Fruit fly (Drosophila melanogaster) whole organism, embryonic: ENCODE data around the gene CG9316.
A peak's percentile ranks its signal among the peaks of the same experiment; 100 is the strongest.

ENCODE experiments used
- Abd-B ChIP-seq: fragments of 200-800 bp; sonication (Bioruptor generic); optimal IDR thresholded peaks from 2 replicates; lab custom pipeline; 2018; ENCODE audit warnings: missing biosample characterization, mild to moderate bottlenecking, missing genetic modification characterization, moderate library complexity
- BtbVII ChIP-seq: fragments of 200-800 bp; sonication (Bioruptor generic); optimal IDR thresholded peaks from 3 replicates; lab custom pipeline; 2017; ENCODE audit warnings: missing biosample characterization, mild to moderate bottlenecking, missing genetic modification characterization
- C15 ChIP-seq: fragments of 200-800 bp; sonication (Bioruptor generic); IDR thresholded peaks from 3 replicates; pipeline ENCODE4 v1.3.6; 2022; ENCODE audit warnings: missing biosample characterization, missing genetic modification characterization
- CG10209 ChIP-seq: fragments of 200-800 bp; sonication (Bioruptor generic); optimal IDR thresholded peaks from 3 replicates; lab custom pipeline; 2017; ENCODE audit warnings: missing biosample characterization, mild to moderate bottlenecking, missing genetic modification characterization, missing genetic modification reagents
- CG10267 ChIP-seq: fragments of 200-800 bp; sonication (Bioruptor generic); optimal IDR thresholded peaks from 2 replicates; lab custom pipeline; 2018; ENCODE audit warnings: missing biosample characterization, mild to moderate bottlenecking, missing genetic modification characterization, moderate library complexity
- CG11696 ChIP-seq: fragments of 200-800 bp; sonication (Bioruptor generic); IDR thresholded peaks from 2 replicates; pipeline ENCODE4 v1.3.6; 2022; ENCODE audit warnings: missing biosample characterization, missing genetic modification characterization
- CG11723 ChIP-seq: fragments of 200-800 bp; sonication (Bioruptor generic); optimal IDR thresholded peaks from 2 replicates; lab custom pipeline; 2017; ENCODE audit warnings: missing biosample characterization, mild to moderate bottlenecking, missing genetic modification characterization
- CG13424 ChIP-seq: fragments of 200-800 bp; sonication (Bioruptor generic); optimal IDR thresholded peaks from 2 replicates; lab custom pipeline; 2019; ENCODE audit warnings: missing biosample characterization, mild to moderate bottlenecking, missing genetic modification characterization, moderate library complexity
- CG15269 ChIP-seq: fragments of 200-800 bp; sonication (Bioruptor generic); optimal IDR thresholded peaks from 2 replicates; lab custom pipeline; 2018; ENCODE audit warnings: missing biosample characterization, mild to moderate bottlenecking, missing genetic modification characterization, moderate library complexity
- CG17612 ChIP-seq: fragments of 200-800 bp; sonication (Bioruptor generic); IDR thresholded peaks from 2 replicates; pipeline ENCODE4 v1.3.6; 2022; ENCODE audit warnings: missing biosample characterization, missing genetic modification characterization
- CG30403 ChIP-seq: fragments of 200-800 bp; sonication (Bioruptor generic); optimal IDR thresholded peaks from 3 replicates; lab custom pipeline; 2016; ENCODE audit warnings: missing biosample characterization, missing genetic modification characterization
- CG30431 ChIP-seq: fragments of 200-800 bp; sonication (Bioruptor generic); optimal IDR thresholded peaks from 2 replicates; lab custom pipeline; 2017; ENCODE audit warnings: missing biosample characterization, missing genetic modification characterization
- CG33557 ChIP-seq: fragments of 200-800 bp; sonication (Bioruptor generic); optimal IDR thresholded peaks from 2 replicates; lab custom pipeline; 2019; ENCODE audit warnings: missing biosample characterization, mild to moderate bottlenecking, missing genetic modification characterization, moderate library complexity
- CG4282 ChIP-seq: fragments of 200-800 bp; sonication (Bioruptor generic); optimal IDR thresholded peaks from 2 replicates; lab custom pipeline; 2016; ENCODE audit warnings: missing biosample characterization, missing genetic modification characterization
- CG4404 ChIP-seq: fragments of 200-800 bp; sonication (Bioruptor generic); IDR thresholded peaks from 2 replicates; pipeline ENCODE4 v1.3.6; 2022; ENCODE audit warnings: missing biosample characterization, missing genetic modification characterization
- CG6272 ChIP-seq: fragments of 200-800 bp; sonication (Bioruptor generic); IDR thresholded peaks from 2 replicates; pipeline ENCODE4 v1.3.6; 2022; ENCODE audit warnings: missing biosample characterization, missing genetic modification characterization
- CG7271 ChIP-seq: fragments of 200-800 bp; sonication (Bioruptor generic); optimal IDR thresholded peaks from 2 replicates; lab custom pipeline; 2018; ENCODE audit warnings: missing biosample characterization, mild to moderate bottlenecking, missing genetic modification characterization, moderate library complexity
- CG7786 ChIP-seq: fragments of 200-800 bp; sonication (Bioruptor generic); optimal IDR thresholded peaks from 2 replicates; lab custom pipeline; 2016; ENCODE audit warnings: missing biosample characterization, missing genetic modification characterization
- CG8944 ChIP-seq: fragments of 200-800 bp; sonication (Bioruptor generic); optimal IDR thresholded peaks from 3 replicates; lab custom pipeline; 2016; ENCODE audit warnings: missing biosample characterization, missing genetic modification characterization
- CG9609 ChIP-seq: fragments of 200-800 bp; sonication (Bioruptor generic); optimal IDR thresholded peaks from 3 replicates; lab custom pipeline; 2016; ENCODE audit warnings: missing biosample characterization, missing genetic modification characterization
- CG9727 ChIP-seq: fragments of 200-800 bp; sonication (Bioruptor generic); optimal IDR thresholded peaks from 3 replicates; lab custom pipeline; 2017; ENCODE audit warnings: missing biosample characterization, mild to moderate bottlenecking, missing genetic modification characterization
- CG9876 ChIP-seq: fragments of 200-800 bp; sonication (Bioruptor generic); optimal IDR thresholded peaks from 2 replicates; lab custom pipeline; 2016; ENCODE audit warnings: missing biosample characterization, missing genetic modification characterization
- E2f1 ChIP-seq: fragments of 200-800 bp; sonication (Bioruptor generic); IDR thresholded peaks from 2 replicates; pipeline ENCODE4 v1.3.6; 2022; ENCODE audit warnings: missing biosample characterization, missing genetic modification characterization
- Ets97D ChIP-seq: fragments of 200-800 bp; sonication (Bioruptor generic); optimal IDR thresholded peaks from 3 replicates; lab custom pipeline; 2016; ENCODE audit warnings: missing biosample characterization, missing genetic modification characterization
- Hand ChIP-seq: fragments of 200-800 bp; sonication (Bioruptor generic); optimal IDR thresholded peaks from 2 replicates; lab custom pipeline; 2017; ENCODE audit warnings: mild to moderate bottlenecking, missing biosample characterization, missing genetic modification reagents, missing genetic modification characterization
- Hr3 ChIP-seq: fragments of 200-800 bp; sonication (Bioruptor generic); optimal IDR thresholded peaks from 3 replicates; lab custom pipeline; 2016; ENCODE audit warnings: missing biosample characterization, missing genetic modification characterization
- Hsf ChIP-seq: fragments of 200-800 bp; sonication (Bioruptor generic); optimal IDR thresholded peaks from 3 replicates; lab custom pipeline; 2016; ENCODE audit warnings: missing biosample characterization, missing genetic modification characterization
- MTF-1 ChIP-seq: fragments of 200-800 bp; sonication (Bioruptor generic); optimal IDR thresholded peaks from 2 replicates; lab custom pipeline; 2018; ENCODE audit warnings: missing biosample characterization, mild to moderate bottlenecking, missing genetic modification characterization, borderline replicate concordance
- Meics ChIP-seq: fragments of 200-800 bp; sonication (Bioruptor generic); optimal IDR thresholded peaks from 2 replicates; lab custom pipeline; 2017; ENCODE audit warnings: missing biosample characterization, mild to moderate bottlenecking, missing genetic modification characterization
- NFAT ChIP-seq: fragments of 200-800 bp; sonication (Bioruptor generic); IDR thresholded peaks from 2 replicates; pipeline ENCODE4 v1.3.6; 2022; ENCODE audit warnings: missing biosample characterization, missing genetic modification characterization
- PHDP ChIP-seq: fragments of 200-800 bp; sonication (Bioruptor generic); optimal IDR thresholded peaks from 3 replicates; lab custom pipeline; 2018; ENCODE audit warnings: missing biosample characterization, mild to moderate bottlenecking, missing genetic modification characterization, moderate library complexity
- ash1 ChIP-seq: fragments of 200-800 bp; sonication (Bioruptor generic); optimal IDR thresholded peaks from 2 replicates; lab custom pipeline; 2018; ENCODE audit warnings: missing biosample characterization, mild to moderate bottlenecking, missing genetic modification characterization
- ato ChIP-seq: fragments of 200-800 bp; sonication (Bioruptor generic); IDR thresholded peaks from 2 replicates; pipeline ENCODE4 v1.3.6; 2022; ENCODE audit warnings: missing biosample characterization, missing genetic modification characterization; ENCODE audit not compliant: partially characterized antibody
- az2 ChIP-seq: fragments of 200-800 bp; sonication (Bioruptor generic); optimal IDR thresholded peaks from 3 replicates; lab custom pipeline; 2016; ENCODE audit warnings: missing biosample characterization, missing genetic modification characterization
- crp ChIP-seq, 2 experiments: fragments of 200-800 bp; sonication (Bioruptor generic); optimal IDR thresholded peaks; 2 replicates in 1 of 2; 3 replicates in 1 of 2; lab custom pipeline; 2017; ENCODE audit warnings: missing biosample characterization in 2 of 2, missing genetic modification characterization in 2 of 2, mild to moderate bottlenecking in 1 of 2, moderate library complexity in 1 of 2
- danr ChIP-seq: fragments of 200-800 bp; sonication (Bioruptor generic); IDR thresholded peaks from 2 replicates; pipeline ENCODE4 v1.3.6; 2022; ENCODE audit warnings: missing biosample characterization, missing genetic modification characterization
- dimm ChIP-seq: fragments of 200-800 bp; sonication (Bioruptor generic); IDR thresholded peaks from 2 replicates; pipeline ENCODE4 v1.3.6; 2022; ENCODE audit warnings: missing biosample characterization, missing genetic modification characterization
- dpn ChIP-seq, 2 experiments: fragments of 200-800 bp; sonication (Bioruptor generic); optimal IDR thresholded peaks; 3 replicates each; lab custom pipeline; 2016; ENCODE audit warnings: missing biosample characterization in 2 of 2, missing genetic modification characterization in 2 of 2
- gfzf ChIP-seq: fragments of 200-800 bp; sonication (Bioruptor generic); optimal IDR thresholded peaks from 2 replicates; lab custom pipeline; 2016; ENCODE audit warnings: missing biosample characterization, mild to moderate bottlenecking, missing genetic modification characterization, moderate library complexity
- grau ChIP-seq: fragments of 200-800 bp; optimal IDR thresholded peaks from 3 replicates; lab custom pipeline; 2019; ENCODE audit warnings: missing biosample characterization, mild to moderate bottlenecking, missing genetic modification characterization, moderate library complexity
- gt ChIP-seq: fragments of 200-800 bp; sonication (Bioruptor generic); IDR thresholded peaks from 2 replicates; pipeline ENCODE4 v1.3.6; 2022; ENCODE audit warnings: missing biosample characterization, missing genetic modification characterization
- hkb ChIP-seq, 2 experiments: fragments of 200-800 bp in 1 of 2; fragments of >200 bp in 1 of 2; sonication (Bioruptor generic) in 1 of 2; IDR thresholded peaks in 1 of 2; optimal IDR thresholded peaks in 1 of 2; 2 replicates each; pipeline versions ENCODE4 v1.3.6 to Lab custom; 2017 to 2022; ENCODE audit warnings: missing biosample characterization in 1 of 2, missing genetic modification characterization in 1 of 2
- hth ChIP-seq: fragments of >200 bp; optimal IDR thresholded peaks from 2 replicates; lab custom pipeline; 2017; ENCODE audit warnings: inconsistent platforms
- mirr ChIP-seq: fragments of 200-800 bp; sonication (Bioruptor generic); optimal IDR thresholded peaks from 3 replicates; lab custom pipeline; 2018; ENCODE audit warnings: missing biosample characterization, mild to moderate bottlenecking, missing genetic modification characterization
- nau ChIP-seq: fragments of 200-800 bp; sonication (Bioruptor generic); optimal IDR thresholded peaks from 3 replicates; lab custom pipeline; 2017; ENCODE audit warnings: missing biosample characterization, mild to moderate bottlenecking, missing genetic modification characterization, missing genetic modification reagents
- otp ChIP-seq: fragments of 200-800 bp; sonication (Bioruptor generic); IDR thresholded peaks from 3 replicates; pipeline ENCODE4, ENCODE4 v1.3.6; 2022; ENCODE audit warnings: missing biosample characterization, missing genetic modification characterization
- pum ChIP-seq: fragments of 200-800 bp; sonication (Bioruptor generic); optimal IDR thresholded peaks from 2 replicates; lab custom pipeline; 2016; ENCODE audit warnings: missing biosample characterization, missing genetic modification characterization
- sima ChIP-seq: fragments of 200-800 bp; sonication (Bioruptor generic); optimal IDR thresholded peaks from 2 replicates; lab custom pipeline; 2016; ENCODE audit warnings: missing biosample characterization, missing genetic modification characterization
- so ChIP-seq: fragments of 200-800 bp; sonication (Bioruptor generic); IDR thresholded peaks from 3 replicates; pipeline ENCODE4 v1.3.6; 2022; ENCODE audit warnings: missing biosample characterization, missing genetic modification characterization
- unc-4 ChIP-seq: fragments of 200-800 bp; sonication (Bioruptor generic); IDR thresholded peaks from 2 replicates; pipeline ENCODE4 v1.3.6; 2022; ENCODE audit warnings: missing biosample characterization, missing genetic modification characterization; ENCODE audit not compliant: partially characterized antibody

CG9316 gene

DNA sequence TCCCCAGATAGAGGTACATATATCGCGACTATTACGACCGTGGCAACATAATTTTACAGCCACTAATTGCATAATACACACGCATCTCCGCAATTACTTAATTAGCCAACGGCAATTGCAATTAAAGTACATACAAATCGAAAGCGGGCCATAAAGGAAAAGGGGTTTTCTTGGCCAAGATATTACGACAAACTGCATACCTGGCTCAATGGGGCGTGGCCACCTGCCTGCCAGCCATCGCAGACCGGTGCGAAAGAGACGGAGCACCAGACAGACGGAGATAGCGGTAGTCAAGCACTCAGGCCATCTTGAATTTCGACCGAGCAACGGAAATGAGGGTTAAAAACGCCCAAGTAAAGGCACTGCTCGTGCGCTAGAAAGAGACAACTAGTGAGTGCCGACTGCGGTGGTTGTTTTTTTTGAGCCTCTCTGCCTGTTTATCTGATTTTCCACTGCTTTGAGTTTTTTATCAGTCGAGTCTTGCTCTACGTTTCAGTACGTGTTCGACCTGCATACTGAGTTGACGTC is 44.0 kb upstream of the CG9316 start, which contains the start of gene cad (continued):
- no peak for TF ChIP-seq Hand
- no peak for TF ChIP-seq so (GFP tag; lab: Robert Waterston, UW)
- TF ChIP-seq BtbVII (GFP tag; lab: Kevin White, UChicago) = no peak
- TF ChIP-seq CG9609 (GFP tag; lab: Kevin White, UChicago) = no peak
- TF ChIP-seq pum (GFP tag; lab: Kevin White, UChicago) = no peak
- TF ChIP-seq sima (GFP tag; lab: Kevin White, UChicago) = no peak
- peak; percentile 6 for TF ChIP-seq CG10267 (tag; lab: Kevin White, UChicago)
- TF ChIP-seq CG17612 (GFP tag; lab: Robert Waterston, UW) = no peak
- TF ChIP-seq CG13424 (tag; lab: Kevin White, UChicago) = peak; percentile 11
- no peak for TF ChIP-seq dimm
- no peak for TF ChIP-seq E2f1
- no peak for TF ChIP-seq NFAT
- no peak for TF ChIP-seq CG8944 (GFP tag; lab: Kevin White, UChicago)
- no peak for TF ChIP-seq hth (lab: Kevin White, UChicago)
- peak; percentile 3 for TF ChIP-seq PHDP (tag; lab: Kevin White, UChicago)
- no peak for TF ChIP-seq unc-4 (GFP tag; lab: Robert Waterston, UW)
- TF ChIP-seq otp (GFP tag; lab: Robert Waterston, UW) = peak; percentile 58; the same call in 2 of the 3 replicates
- peak; percentile 22 for TF ChIP-seq mirr (GFP tag; lab: Kevin White, UChicago)
- TF ChIP-seq grau (tag; lab: Kevin White, UChicago) = peak; percentile 12
- no peak for TF ChIP-seq danr
- no peak for TF ChIP-seq CG11723 (GFP tag; lab: Kevin White, UChicago)
- TF ChIP-seq MTF-1 (GFP tag; lab: Kevin White, UChicago) = peak; percentile 44
- TF ChIP-seq ato (GFP tag; lab: Robert Waterston, UW) = peak; percentile 42; the same call in 1 of the 2 replicates
- TF ChIP-seq CG11696 (GFP tag; lab: Robert Waterston, UW) = peak; percentile 14; the same call in 1 of the 2 replicates
- TF ChIP-seq az2 (GFP tag; lab: Kevin White, UChicago) = no peak
- TF ChIP-seq dpn (GFP tag; optimal IDR thresholded peaks at IDR 0.05; lab: Kevin White, UChicago) = no peak
- no peak for TF ChIP-seq CG4282 (GFP tag; lab: Kevin White, UChicago)
- TF ChIP-seq CG33557 (GFP tag; lab: Kevin White, UChicago) = peak; percentile 5
- no peak for TF ChIP-seq CG4404
- no peak for TF ChIP-seq crp (GFP tag; optimal IDR thresholded peaks at IDR 0.05; lab: Kevin White, UChicago)
- peak; percentile 54 for TF ChIP-seq CG7271
- TF ChIP-seq CG30403 (GFP tag; lab: Kevin White, UChicago) = no peak
- TF ChIP-seq hkb (optimal IDR thresholded peaks at IDR 0.05; lab: Kevin White, UChicago) = no peak
- peak; percentile 61; the same call in 1 of the 2 replicates for TF ChIP-seq hkb (GFP tag; IDR thresholded peaks at IDR 0.05; lab: Robert Waterston, UW)
- no peak for TF ChIP-seq CG9727 (GFP tag; lab: Kevin White, UChicago)
- TF ChIP-seq CG6272 (GFP tag; lab: Robert Waterston, UW) = no peak
- TF ChIP-seq Abd-B (GFP tag; lab: Kevin White, UChicago) = no peak
- no peak for TF ChIP-seq C15
- peak; percentile 53 for TF ChIP-seq ash1 (GFP tag; lab: Kevin White, UChicago)
- TF ChIP-seq CG30431 (GFP tag; lab: Kevin White, UChicago) = no peak
- peak; percentile 13 for TF ChIP-seq CG15269 (tag; lab: Kevin White, UChicago)
- TF ChIP-seq gfzf (GFP tag; lab: Kevin White, UChicago) = no peak
- TF ChIP-seq Ets97D (GFP tag; lab: Kevin White, UChicago) = peak; percentile 92
- no peak for TF ChIP-seq Hr3
- no peak for TF ChIP-seq gt (GFP tag; lab: Robert Waterston, UW)
- no peak for TF ChIP-seq CG10209 (GFP tag; lab: Kevin White, UChicago)
- TF ChIP-seq CG7786 (GFP tag; lab: Kevin White, UChicago) = no peak
- TF ChIP-seq Meics (GFP tag; lab: Kevin White, UChicago) = peak; percentile 39
- no peak for TF ChIP-seq Hsf (GFP tag; lab: Kevin White, UChicago)
- no peak for TF ChIP-seq CG9876 (GFP tag; lab: Kevin White, UChicago)
- TF ChIP-seq nau (GFP tag; lab: Kevin White, UChicago) = no peak
